Worm (Caenorhabditis elegans) whole organism, young adult: ENCODE measurements around the gene Y41C4A.32.

Source experiments
- ceh-100 ChIP-seq: fragments of 200-800 bp; sonication (Bioruptor generic); IDR thresholded peaks from 2 replicates; pipeline ENCODE4 v1.3.6; 2022; ENCODE audit warnings: missing genetic modification reagents, missing genetic modification characterization, missing compliant biosample characterization
- ceh-91 ChIP-seq: fragments of 200-800 bp; sonication (Bioruptor generic); IDR thresholded peaks from 2 replicates; pipeline ENCODE4 v1.3.6; 2022; ENCODE audit warnings: missing genetic modification reagents, missing genetic modification characterization, missing compliant biosample characterization
- dpl-1 ChIP-seq: fragments of 150-350 bp; optimal IDR thresholded peaks from 2 replicates; lab custom pipeline; 2014; ENCODE audit warnings: missing biosample characterization, missing genetic modification reagents, missing genetic modification characterization
- ets-4 ChIP-seq: fragments of 200-800 bp; sonication (Bioruptor generic); optimal IDR thresholded peaks from 2 replicates; lab custom pipeline; 2018; ENCODE audit warnings: mild to moderate bottlenecking, missing genetic modification characterization, missing compliant biosample characterization
- hmg-1.2 ChIP-seq: fragments of 200-800 bp; sonication (Bioruptor generic); IDR thresholded peaks from 2 replicates; pipeline ENCODE4 v1.3.6; 2022; ENCODE audit warnings: missing genetic modification reagents, missing genetic modification characterization, missing compliant biosample characterization
- snpc-4 ChIP-seq, 5 experiments: fragments of 150-350 bp in 1 of 5; sonication (generic microtip) in 4 of 5; optimal IDR thresholded peaks; 2 replicates each; lab custom pipeline; 2014 to 2018; ENCODE audit warnings: missing genetic modification characterization in 5 of 5, missing biosample characterization in 3 of 5, antibody characterized with exemption in 2 of 5, mild to moderate bottlenecking in 2 of 5, missing compliant biosample characterization in 2 of 5, missing genotype in 2 of 5, moderate library complexity in 2 of 5, missing genetic modification reagents in 1 of 5
- unc-130 ChIP-seq: sonication (generic microtip); optimal IDR thresholded peaks from 2 replicates; lab custom pipeline; 2016; ENCODE audit warnings: missing genetic modification reagents, missing genetic modification characterization, missing compliant biosample characterization

DNA sequence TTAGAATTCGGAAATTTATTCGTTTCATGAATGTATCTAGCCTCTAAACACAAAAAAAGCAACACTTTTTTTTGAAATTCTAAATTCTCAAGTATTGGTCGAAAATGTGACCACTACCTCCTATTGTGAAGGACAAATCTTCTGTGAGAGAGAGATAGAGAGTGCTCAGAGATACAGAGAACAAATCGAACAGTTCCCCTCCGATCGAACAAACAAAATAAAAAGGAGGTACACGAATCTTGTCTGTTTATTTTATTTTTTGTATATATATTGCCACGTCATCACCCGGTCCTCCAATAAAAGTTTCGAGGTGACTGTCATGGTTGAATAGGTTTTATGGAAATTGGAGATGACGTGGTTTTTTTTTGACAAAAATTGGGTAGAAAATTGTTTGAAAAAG, 19.4 kb downstream of the Y41C4A.32 start:
- TF ChIP-seq dpl-1 (GFP tag; lab: Kevin White, UChicago), result no peak
- TF ChIP-seq hmg-1.2 (GFP tag; lab: Robert Waterston, UW), result no peak
- TF ChIP-seq unc-130 (GFP tag; lab: Kevin White, UChicago), result no peak
- no peak for TF ChIP-seq ceh-91
- no peak for TF ChIP-seq snpc-4 (GFP tag; optimal IDR thresholded peaks at IDR 0.05; lab: Kevin White, UChicago)
- TF ChIP-seq snpc-4 (tag; optimal IDR thresholded peaks at IDR 0.05; lab: Kevin White, UChicago), result no peak
- TF ChIP-seq ets-4 (GFP tag; lab: Kevin White, UChicago), result no peak
- no peak for TF ChIP-seq ceh-100 (GFP tag; lab: Robert Waterston, UW)
